Fruit fly (Drosophila melanogaster) whole organism, embryonic: ENCODE results near the gene CG31717.

Experiments used
- Adf1 ChIP-seq: fragments of 200-800 bp; sonication (Bioruptor generic); IDR thresholded peaks from 2 replicates; pipeline ENCODE4 v1.3.6; 2022; ENCODE audit warnings: missing biosample characterization, missing genetic modification characterization
- CG10209 ChIP-seq: fragments of 200-800 bp; sonication (Bioruptor generic); optimal IDR thresholded peaks from 3 replicates; lab custom pipeline; 2017; ENCODE audit warnings: missing biosample characterization, mild to moderate bottlenecking, missing genetic modification characterization, missing genetic modification reagents
- CG10462 ChIP-seq: fragments of 200-800 bp; sonication (Bioruptor generic); optimal IDR thresholded peaks from 2 replicates; lab custom pipeline; 2016; ENCODE audit warnings: missing biosample characterization, missing genetic modification characterization
- CG12744 ChIP-seq: fragments of 200-800 bp; sonication (Bioruptor generic); optimal IDR thresholded peaks from 2 replicates; lab custom pipeline; 2016; ENCODE audit warnings: missing biosample characterization, missing genetic modification characterization
- CG14710 ChIP-seq: fragments of 200-800 bp; sonication (Bioruptor generic); optimal IDR thresholded peaks from 3 replicates; lab custom pipeline; 2019; ENCODE audit warnings: missing biosample characterization, mild to moderate bottlenecking, missing genetic modification characterization, moderate library complexity
- CG16863 ChIP-seq: fragments of 200-800 bp; sonication (Bioruptor generic); optimal IDR thresholded peaks from 3 replicates; lab custom pipeline; 2016; ENCODE audit warnings: missing biosample characterization, missing genetic modification characterization
- CG18619 ChIP-seq: fragments of 200-800 bp; sonication (Bioruptor generic); optimal IDR thresholded peaks from 3 replicates; lab custom pipeline; 2017; ENCODE audit warnings: missing biosample characterization, mild to moderate bottlenecking, missing genetic modification characterization
- CG2875 ChIP-seq: fragments of 200-800 bp; sonication (Bioruptor generic); optimal IDR thresholded peaks from 2 replicates; lab custom pipeline; 2017; ENCODE audit warnings: missing biosample characterization, mild to moderate bottlenecking, missing genetic modification characterization, missing genetic modification reagents
- CG31388 ChIP-seq: fragments of 200-800 bp; sonication (Bioruptor generic); optimal IDR thresholded peaks from 2 replicates; lab custom pipeline; 2016; ENCODE audit warnings: missing biosample characterization, missing genetic modification characterization
- CG32532 ChIP-seq: fragments of 200-800 bp; sonication (Bioruptor generic); IDR thresholded peaks from 2 replicates; pipeline ENCODE4 v1.3.6; 2022; ENCODE audit warnings: missing biosample characterization, missing genetic modification characterization
- CG32767 ChIP-seq: fragments of 200-800 bp; sonication (Bioruptor generic); IDR thresholded peaks from 2 replicates; pipeline ENCODE4 v1.3.6; 2022; ENCODE audit warnings: missing biosample characterization, missing genetic modification characterization
- CG32772 ChIP-seq: fragments of 200-800 bp; sonication (Bioruptor generic); IDR thresholded peaks from 2 replicates; pipeline ENCODE4 v1.3.6; 2022; ENCODE audit warnings: missing biosample characterization, missing genetic modification characterization
- CG3281 ChIP-seq: fragments of 200-800 bp; sonication (Bioruptor generic); optimal IDR thresholded peaks from 3 replicates; lab custom pipeline; 2017; ENCODE audit warnings: missing biosample characterization, mild to moderate bottlenecking, missing genetic modification characterization
- CG34422 ChIP-seq: fragments of 200-800 bp; sonication (Bioruptor generic); IDR thresholded peaks from 3 replicates; pipeline ENCODE4 v1.3.6; 2022; ENCODE audit warnings: missing biosample characterization, missing genetic modification characterization
- CG6654 ChIP-seq: fragments of 200-800 bp; sonication (Bioruptor generic); optimal IDR thresholded peaks from 2 replicates; lab custom pipeline; 2017; ENCODE audit warnings: missing biosample characterization, mild to moderate bottlenecking, missing genetic modification characterization
- CG8089 ChIP-seq: fragments of 200-800 bp; sonication (Bioruptor generic); optimal IDR thresholded peaks from 3 replicates; lab custom pipeline; 2016; ENCODE audit warnings: missing biosample characterization, missing genetic modification characterization
- Dll ChIP-seq: fragments of 200-800 bp; sonication (Bioruptor generic); IDR thresholded peaks from 4 replicates; pipeline ENCODE4 v1.3.6; 2022; ENCODE audit warnings: missing biosample characterization, missing genetic modification characterization; ENCODE audit not compliant: partially characterized antibody
- Dref ChIP-seq: fragments of 200-800 bp; sonication (Bioruptor generic); IDR thresholded peaks from 2 replicates; pipeline ENCODE4 v1.3.6; 2022; ENCODE audit warnings: missing biosample characterization, missing genetic modification characterization
- Jarid2 ChIP-seq: fragments of 200-800 bp; sonication (Bioruptor generic); optimal IDR thresholded peaks from 3 replicates; lab custom pipeline; 2017; ENCODE audit warnings: mild to moderate bottlenecking, missing biosample characterization, missing genetic modification reagents, missing genetic modification characterization
- NC2α ChIP-seq: fragments of 200-800 bp; sonication (Bioruptor generic); optimal IDR thresholded peaks from 2 replicates; lab custom pipeline; 2016; ENCODE audit warnings: missing biosample characterization, missing genetic modification characterization
- Rfx ChIP-seq: fragments of 200-800 bp; sonication (Bioruptor generic); IDR thresholded peaks from 2 replicates; pipeline ENCODE4 v1.3.6; 2022; ENCODE audit warnings: missing biosample characterization, missing genetic modification characterization
- Scr ChIP-seq: fragments of 200-800 bp; sonication (Bioruptor generic); IDR thresholded peaks from 2 replicates; pipeline ENCODE4 v1.3.6; 2022; ENCODE audit warnings: missing biosample characterization, missing genetic modification characterization; ENCODE audit not compliant: partially characterized antibody
- cad ChIP-seq: fragments of >200 bp; optimal IDR thresholded peaks from 2 replicates; lab custom pipeline; 2017; ENCODE audit warnings: missing biosample characterization, missing genetic modification characterization
- cg ChIP-seq: fragments of 200-800 bp; sonication (Bioruptor generic); optimal IDR thresholded peaks from 3 replicates; lab custom pipeline; 2019; ENCODE audit warnings: missing biosample characterization, mild to moderate bottlenecking, missing genetic modification characterization, moderate library complexity
- dan ChIP-seq: fragments of 200-800 bp; sonication (Bioruptor generic); IDR thresholded peaks from 2 replicates; pipeline ENCODE4 v1.3.6; 2022; ENCODE audit warnings: missing biosample characterization, missing genetic modification characterization
- gro ChIP-seq: fragments of 200-800 bp; sonication (Bioruptor generic); optimal IDR thresholded peaks from 2 replicates; lab custom pipeline; 2016; ENCODE audit warnings: missing biosample characterization, missing genetic modification characterization
- gt ChIP-seq: fragments of 200-800 bp; sonication (Bioruptor generic); IDR thresholded peaks from 2 replicates; pipeline ENCODE4 v1.3.6; 2022; ENCODE audit warnings: missing biosample characterization, missing genetic modification characterization
- h ChIP-seq: fragments of >200 bp; optimal IDR thresholded peaks from 2 replicates; lab custom pipeline; 2017
- klu ChIP-seq: fragments of 200-800 bp; sonication (Bioruptor generic); IDR thresholded peaks from 2 replicates; pipeline ENCODE4 v1.3.6; 2022; ENCODE audit warnings: missing biosample characterization, missing genetic modification characterization
- otp ChIP-seq: fragments of 200-800 bp; sonication (Bioruptor generic); IDR thresholded peaks from 3 replicates; pipeline ENCODE4, ENCODE4 v1.3.6; 2022; ENCODE audit warnings: missing biosample characterization, missing genetic modification characterization
- pan ChIP-seq, 4 experiments: fragments of >200 bp in 3 of 4; fragments of 200-800 bp in 1 of 4; sonication (Bioruptor generic) in 1 of 4; optimal IDR thresholded peaks in 3 of 4; IDR thresholded peaks in 1 of 4; 2 replicates each; pipeline versions ENCODE4 v1.3.6 to Lab custom; 2017 to 2022; ENCODE audit warnings: missing biosample characterization in 2 of 4, missing genetic modification characterization in 2 of 4, mixed read lengths in 1 of 4
- pum ChIP-seq: fragments of 200-800 bp; sonication (Bioruptor generic); optimal IDR thresholded peaks from 2 replicates; lab custom pipeline; 2016; ENCODE audit warnings: missing biosample characterization, missing genetic modification characterization
- ranshi ChIP-seq: fragments of 200-800 bp; sonication (Bioruptor generic); IDR thresholded peaks from 2 replicates; pipeline ENCODE4 v1.3.6; 2022; ENCODE audit warnings: missing biosample characterization, missing genetic modification characterization
- repo ChIP-seq: fragments of 200-800 bp; sonication (Bioruptor generic); optimal IDR thresholded peaks from 2 replicates; lab custom pipeline; 2016; ENCODE audit warnings: missing biosample characterization, missing genetic modification characterization
- scrt ChIP-seq: fragments of 200-800 bp; sonication (Bioruptor generic); optimal IDR thresholded peaks from 2 replicates; lab custom pipeline; 2018; ENCODE audit warnings: missing biosample characterization, mild to moderate bottlenecking, missing genetic modification characterization, moderate library complexity
- sima ChIP-seq: fragments of 200-800 bp; sonication (Bioruptor generic); optimal IDR thresholded peaks from 2 replicates; lab custom pipeline; 2016; ENCODE audit warnings: missing biosample characterization, missing genetic modification characterization
- slp2 ChIP-seq: fragments of 200-800 bp; sonication (Bioruptor generic); optimal IDR thresholded peaks from 2 replicates; lab custom pipeline; 2016; ENCODE audit warnings: missing biosample characterization, missing genetic modification characterization
- sqz ChIP-seq: fragments of 200-800 bp; sonication (Bioruptor generic); optimal IDR thresholded peaks from 3 replicates; lab custom pipeline; 2018; ENCODE audit warnings: missing biosample characterization, mild to moderate bottlenecking, missing genetic modification characterization
- tup ChIP-seq: fragments of 200-800 bp; sonication (Bioruptor generic); optimal IDR thresholded peaks from 2 replicates; lab custom pipeline; 2016; ENCODE audit warnings: missing biosample characterization, mild to moderate bottlenecking, missing genetic modification characterization, moderate library complexity
- wor ChIP-seq: fragments of 200-800 bp; sonication (Bioruptor generic); IDR thresholded peaks from 2 replicates; pipeline ENCODE4 v1.3.6; 2022; ENCODE audit warnings: missing biosample characterization, missing genetic modification characterization
- yki ChIP-seq: fragments of >200 bp; optimal IDR thresholded peaks from 3 replicates; lab custom pipeline; 2018
- zf30C ChIP-seq: fragments of 200-800 bp; sonication (Bioruptor generic); optimal IDR thresholded peaks from 3 replicates; lab custom pipeline; 2018; ENCODE audit warnings: missing biosample characterization, mild to moderate bottlenecking, missing genetic modification characterization

CG31717 gene

DNA sequence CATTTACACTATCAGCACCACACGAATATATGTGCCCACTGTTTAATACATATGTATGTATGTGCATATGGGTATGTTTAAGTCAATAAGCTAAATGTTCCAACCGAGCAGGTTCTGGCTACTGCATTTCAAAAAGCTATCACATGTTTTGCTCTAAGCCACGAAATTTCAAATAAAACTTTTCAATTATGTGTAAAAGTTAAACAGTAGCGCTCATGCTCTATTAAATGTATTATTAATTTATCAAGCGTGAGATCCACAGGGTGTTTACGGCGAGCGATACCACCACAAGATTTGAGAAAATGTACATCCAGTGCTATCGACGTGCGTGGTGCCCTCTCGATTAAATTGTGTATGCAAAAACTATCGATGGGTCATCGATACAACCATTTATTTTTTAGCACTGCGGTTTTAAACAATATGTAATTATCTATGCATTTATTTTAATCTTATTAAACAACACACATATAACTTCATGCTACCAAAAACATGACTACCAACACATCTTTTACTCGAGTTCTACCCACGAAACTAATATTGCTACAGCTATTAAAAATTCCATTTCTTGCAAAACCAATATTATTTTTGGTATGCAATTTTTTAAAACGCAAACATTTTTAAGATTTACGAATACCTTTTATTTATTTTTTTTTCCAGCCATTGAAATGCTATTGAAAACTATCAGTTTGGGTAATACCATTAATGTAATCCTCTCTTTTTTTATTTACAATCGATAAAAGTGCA, 10.4 kb downstream of the CG31717 start, which contains the start of gene Pten (continued):
- no peak for TF ChIP-seq dan (GFP tag; lab: Robert Waterston, UW)
- no peak for TF ChIP-seq zf30C (GFP tag; lab: Kevin White, UChicago)
- no peak for TF ChIP-seq ranshi (GFP tag; lab: Robert Waterston, UW)
- TF ChIP-seq CG3281 (GFP tag; lab: Kevin White, UChicago), result peak; percentile 59
- TF ChIP-seq cad (GFP tag; lab: Kevin White, UChicago), result peak; percentile 74
- peak; percentile 62; the same call in 1 of the 2 replicates for TF ChIP-seq CG32532
- peak; percentile 60 for TF ChIP-seq pum (GFP tag; lab: Kevin White, UChicago)
- TF ChIP-seq CG32772 (GFP tag; lab: Robert Waterston, UW), result no peak
- TF ChIP-seq CG32767 (GFP tag; lab: Robert Waterston, UW), result peak; percentile 78
- no peak for TF ChIP-seq Adf1 (GFP tag; lab: Robert Waterston, UW)
- TF ChIP-seq slp2 (GFP tag; lab: Kevin White, UChicago), result peak; percentile 66
- peak; percentile 60 for TF ChIP-seq CG16863 (GFP tag; lab: Kevin White, UChicago)
- no peak for TF ChIP-seq tup
- peak; percentile 97 for TF ChIP-seq Dref (GFP tag; lab: Robert Waterston, UW)
- no peak for TF ChIP-seq CG31388 (GFP tag; lab: Kevin White, UChicago)
- no peak; the same call in 1 of the 2 replicates for TF ChIP-seq Rfx (GFP tag; lab: Robert Waterston, UW)
- peak; percentile 56 for TF ChIP-seq cg (GFP tag; lab: Kevin White, UChicago)
- TF ChIP-seq Jarid2, result no peak
- TF ChIP-seq CG6654 (GFP tag; lab: Kevin White, UChicago), result no peak
- TF ChIP-seq otp, result no peak; the same call in 2 of the 3 replicates
- TF ChIP-seq gro (GFP tag; lab: Kevin White, UChicago), result peak; percentile 59
- peak; percentile 89 for TF ChIP-seq Scr (GFP tag; lab: Robert Waterston, UW)
- peak; percentile 90 for TF ChIP-seq CG14710 (tag; lab: Kevin White, UChicago)
- peak; percentile 60 for TF ChIP-seq CG10462 (GFP tag; lab: Kevin White, UChicago)
- no peak for TF ChIP-seq CG18619
- TF ChIP-seq yki, result no peak
- TF ChIP-seq gt (GFP tag; lab: Robert Waterston, UW), result no peak
- no peak for TF ChIP-seq CG10209 (GFP tag; lab: Kevin White, UChicago)
- peak; percentile 10 for TF ChIP-seq CG8089 (GFP tag; lab: Kevin White, UChicago)
- TF ChIP-seq sqz, result peak; percentile 72
- 0 out of 3 replicates have a peak, but pooled peaks have one; percentile 19 for TF ChIP-seq CG34422 (GFP tag; lab: Robert Waterston, UW)
- no peak for TF ChIP-seq klu (GFP tag; lab: Robert Waterston, UW)
- peak; percentile 31 for TF ChIP-seq NC2α
- peak; percentile 16 for TF ChIP-seq CG12744
- peak; percentile 84 for TF ChIP-seq Dll
- TF ChIP-seq wor (GFP tag; lab: Robert Waterston, UW), result no peak
- TF ChIP-seq sima, result peak; percentile 28
- TF ChIP-seq pan (optimal IDR thresholded peaks at IDR 0.05; lab: Kevin White, UChicago), result no peak
- TF ChIP-seq pan (GFP tag; optimal IDR thresholded peaks at IDR 0.05 in 1 of 2, IDR thresholded peaks at IDR 0.05 in 1 of 2), result peak in 1 of 2 experiments; percentile 79
- peak; percentile 80 for TF ChIP-seq scrt
- no peak for TF ChIP-seq CG2875 (GFP tag; lab: Kevin White, UChicago)
- TF ChIP-seq h, result no peak
- peak; percentile 42 for TF ChIP-seq repo (GFP tag; lab: Kevin White, UChicago)
